Worm (Caenorhabditis elegans) whole organism, L2 larva: ENCODE measurements around the gene cpt-6.

Experiments used
- F13H6.1 ChIP-seq: sonication (generic microtip); optimal IDR thresholded peaks from 2 replicates; lab custom pipeline; 2016; ENCODE audit warnings: missing genetic modification characterization, missing compliant biosample characterization
- ZK546.5 ChIP-seq: sonication (generic microtip); optimal IDR thresholded peaks from 2 replicates; lab custom pipeline; 2017; ENCODE audit warnings: missing biosample characterization, missing genetic modification characterization
- aly-2 ChIP-seq: fragments of 150-350 bp; optimal IDR thresholded peaks from 2 replicates; lab custom pipeline; 2014; ENCODE audit warnings: missing biosample characterization, missing genetic modification characterization
- ama-1 ChIP-seq: fragments of 150-350 bp; optimal IDR thresholded peaks from 2 replicates; lab custom pipeline; 2018; ENCODE audit warnings: inconsistent platforms
- blmp-1 ChIP-seq: sonication (generic microtip); optimal IDR thresholded peaks from 2 replicates; lab custom pipeline; 2017; ENCODE audit warnings: missing genetic modification characterization, mild to moderate bottlenecking, missing compliant biosample characterization, antibody characterized with exemption, moderate library complexity; ENCODE audit not compliant: insufficient read depth
- lsy-2 ChIP-seq, 2 experiments: fragments of 150-350 bp in 1 of 2; sonication (generic microtip) in 1 of 2; optimal IDR thresholded peaks; 2 replicates each; lab custom pipeline; 2014 to 2017; ENCODE audit warnings: missing biosample characterization in 2 of 2, missing genetic modification characterization in 2 of 2
- nhr-12 ChIP-seq: fragments of 150-350 bp; optimal IDR thresholded peaks from 2 replicates; lab custom pipeline; 2014; ENCODE audit warnings: missing biosample characterization, missing genetic modification characterization
- snpc-4 ChIP-seq: fragments of 150-350 bp; optimal IDR thresholded peaks from 2 replicates; lab custom pipeline; 2014; ENCODE audit warnings: missing biosample characterization, missing genetic modification characterization

DNA sequence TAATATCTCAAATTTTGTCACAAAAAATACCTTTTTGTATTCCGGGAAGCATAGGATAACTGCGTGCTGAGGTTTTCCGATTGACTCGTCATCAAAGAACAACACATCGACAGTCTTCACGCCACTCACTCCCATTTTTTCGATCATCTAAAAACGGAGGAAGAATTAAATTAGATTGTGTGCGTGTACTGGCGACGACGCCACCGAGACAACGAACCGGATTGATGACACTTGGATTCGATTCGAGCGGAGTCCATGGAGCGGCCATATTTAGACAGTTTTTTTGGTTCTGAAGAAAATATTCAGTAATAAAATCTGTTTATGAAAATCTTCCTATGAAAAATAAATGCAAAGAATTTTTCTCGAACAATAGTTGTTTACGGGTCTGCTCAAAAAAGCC lies 17.4 kb upstream of the cpt-6 start, which contains the start of gene ubh-1:
- TF ChIP-seq ama-1 (lab: Kevin White, UChicago) (no peak), snpc-4 (tag; lab: Kevin White, UChicago) (no peak), lsy-2 (tag; optimal IDR thresholded peaks at IDR 0.05; lab: Kevin White, UChicago) (no peak), aly-2 (no peak), blmp-1 (tag; lab: Kevin White, UChicago) (no peak), F13H6.1 (no peak), ZK546.5 (tag; lab: Kevin White, UChicago) (no peak), nhr-12 (tag; lab: Kevin White, UChicago) (no peak)
